Worm (Caenorhabditis elegans) whole organism, L2 larva: Measurements from ENCODE around the gene C04G2.5.

ENCODE experiments used
- ceh-82 ChIP-seq: fragments of 150-350 bp; optimal IDR thresholded peaks from 2 replicates; lab custom pipeline; 2014; ENCODE audit warnings: missing biosample characterization, missing genetic modification characterization
- lin-13 ChIP-seq: fragments of 150-350 bp; optimal IDR thresholded peaks from 2 replicates; lab custom pipeline; 2014; ENCODE audit warnings: missing biosample characterization, missing genetic modification reagents, missing genetic modification characterization
- lin-39 ChIP-seq: fragments of 150-350 bp; optimal IDR thresholded peaks from 2 replicates; lab custom pipeline; 2014; ENCODE audit warnings: missing biosample characterization, missing genetic modification reagents, missing genetic modification characterization
- nhr-129 ChIP-seq: fragments of 150-350 bp; optimal IDR thresholded peaks from 2 replicates; lab custom pipeline; 2014; ENCODE audit warnings: missing biosample characterization, missing genetic modification characterization
- nhr-77 ChIP-seq: fragments of 150-350 bp; optimal IDR thresholded peaks from 2 replicates; lab custom pipeline; 2014; ENCODE audit warnings: missing biosample characterization, missing genetic modification characterization
- peb-1 ChIP-seq: fragments of 150-350 bp; optimal IDR thresholded peaks from 2 replicates; lab custom pipeline; 2014; ENCODE audit warnings: missing biosample characterization, missing genetic modification characterization
- sem-4 ChIP-seq: fragments of 150-350 bp; optimal IDR thresholded peaks from 2 replicates; lab custom pipeline; 2014; ENCODE audit warnings: missing biosample characterization, missing genetic modification reagents, missing genetic modification characterization
- unc-39 ChIP-seq: fragments of 150-350 bp; optimal IDR thresholded peaks from 2 replicates; lab custom pipeline; 2014; ENCODE audit warnings: missing biosample characterization, missing genetic modification characterization
- unc-55 ChIP-seq: fragments of 150-350 bp; sonication (generic microtip); optimal IDR thresholded peaks from 3 replicates; lab custom pipeline; 2014; ENCODE audit warnings: missing biosample characterization, missing genetic modification reagents, missing genetic modification characterization
- unc-62 ChIP-seq: fragments of 150-350 bp; optimal IDR thresholded peaks from 2 replicates; lab custom pipeline; 2014; ENCODE audit warnings: missing biosample characterization, missing genetic modification reagents, missing genetic modification characterization

DNA sequence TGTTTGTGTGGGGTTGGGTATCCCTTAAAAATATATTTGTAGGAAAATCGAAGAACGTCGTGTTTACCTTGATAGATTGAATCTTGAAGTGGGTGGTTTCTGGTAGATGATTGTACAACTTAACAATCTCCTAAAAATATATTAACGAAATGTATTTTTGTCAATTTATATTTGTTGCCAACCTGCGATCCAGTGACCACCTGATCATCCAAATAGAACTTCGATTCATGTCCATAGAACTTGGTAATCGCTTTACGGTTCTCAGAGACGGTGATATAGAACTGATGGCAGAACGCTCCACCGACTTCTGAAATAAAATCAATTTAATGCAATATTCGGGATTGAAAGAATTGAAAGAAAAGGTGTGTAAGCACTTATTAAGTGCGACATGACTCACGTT, 33.4 kb upstream of the C04G2.5 start:
- no peak for TF ChIP-seq unc-62 (GFP tag; lab: Kevin White, UChicago)
- TF ChIP-seq unc-55 (GFP tag; lab: Kevin White, UChicago) = no peak
- TF ChIP-seq ceh-82 (tag; lab: Kevin White, UChicago) = no peak
- no peak for TF ChIP-seq lin-39 (tag; lab: Kevin White, UChicago)
- TF ChIP-seq nhr-77 = no peak
- TF ChIP-seq lin-13 = no peak
- TF ChIP-seq sem-4 (tag; lab: Kevin White, UChicago) = no peak
- TF ChIP-seq unc-39 (tag; lab: Kevin White, UChicago) = no peak
- TF ChIP-seq peb-1 (tag; lab: Kevin White, UChicago) = no peak
- TF ChIP-seq nhr-129 (tag; lab: Kevin White, UChicago) = no peak
